Fruit fly (Drosophila melanogaster): ENCODE results near the gene CG11594.
A peak's percentile ranks its signal among the peaks of the same experiment; 100 is the strongest.

The CG11594 gene

DNA sequence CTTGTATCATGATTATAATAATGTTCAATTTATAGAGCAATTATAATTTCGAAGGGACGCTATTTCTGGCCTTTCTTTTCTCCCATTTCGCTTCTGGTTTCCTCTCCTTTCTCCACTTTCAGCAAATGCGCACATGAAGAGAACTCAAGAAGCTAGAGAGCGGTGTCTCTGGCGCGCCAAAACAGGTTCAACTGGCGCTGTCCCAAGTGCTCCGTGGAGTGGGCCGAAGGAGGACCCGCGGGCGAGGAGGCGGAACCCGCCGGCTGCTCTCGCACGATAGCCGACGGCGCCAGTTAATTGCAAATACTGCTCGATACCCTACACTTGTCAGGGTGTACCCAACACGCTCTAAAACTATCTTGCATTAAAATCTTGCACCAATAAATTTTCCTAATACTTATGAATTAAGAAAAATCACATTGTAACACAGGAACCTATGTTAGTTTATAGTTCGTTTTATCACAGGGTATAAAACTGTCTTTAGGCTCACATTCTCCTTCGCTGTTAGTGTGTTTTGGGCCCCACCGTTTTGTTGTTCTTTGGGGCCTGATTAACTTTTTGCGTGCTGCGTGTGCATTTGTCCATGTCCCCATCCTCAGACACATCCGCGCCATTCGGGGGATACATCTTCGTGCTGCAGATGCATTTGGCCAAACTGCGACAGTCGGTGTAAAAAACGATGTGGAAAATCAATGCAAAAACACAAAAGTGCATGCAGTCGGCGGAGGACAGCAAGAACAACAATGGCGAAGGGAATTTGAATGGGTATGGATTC lies 44.6 kb upstream of the CG11594 start (continued):
- TF ChIP-seq hth (optimal IDR thresholded peaks at IDR 0.05) = no peak
- peak; percentile 45 for TF ChIP-seq zen (tag; optimal IDR thresholded peaks at IDR 0.05)
- no peak for TF ChIP-seq CG2129 (GFP tag; IDR thresholded peaks at IDR 0.05; ENCODE audit: partially characterized antibody)
- TF ChIP-seq lab (GFP tag; optimal IDR thresholded peaks at IDR 0.05) = peak; percentile 94
- TF ChIP-seq Meics (GFP tag; optimal IDR thresholded peaks at IDR 0.05) = peak; percentile 85
- TF ChIP-seq CG18619 (GFP tag; optimal IDR thresholded peaks at IDR 0.05) = peak; percentile 80
- peak; percentile 88 for TF ChIP-seq CG17612 (GFP tag; IDR thresholded peaks at IDR 0.05)
- TF ChIP-seq Fer3 (tag; optimal IDR thresholded peaks at IDR 0.05) = peak; percentile 91
- peak; percentile 96 for TF ChIP-seq dysf (GFP tag; IDR thresholded peaks at IDR 0.05)
- no peak for TF ChIP-seq Tbp (GFP tag; optimal IDR thresholded peaks at IDR 0.05)
- no peak for TF ChIP-seq h (optimal IDR thresholded peaks at IDR 0.05)
- peak; percentile 81 for TF ChIP-seq bowl (GFP tag; IDR thresholded peaks at IDR 0.05)
- TF ChIP-seq Dfd (GFP tag; optimal IDR thresholded peaks at IDR 0.05) = no peak
- TF ChIP-seq cad (GFP tag; optimal IDR thresholded peaks at IDR 0.05) = no peak
- peak; percentile 62 for TF ChIP-seq CG18476 (GFP tag; optimal IDR thresholded peaks at IDR 0.05)
- peak; percentile 81 for TF ChIP-seq CG8924 (tag; optimal IDR thresholded peaks at IDR 0.05)
- peak; percentile 92 for TF ChIP-seq esg (GFP tag; conservative IDR thresholded peaks at IDR 0.05)
- TF ChIP-seq Mrtf (GFP tag; IDR thresholded peaks at IDR 0.05) = peak; percentile 90
- TF ChIP-seq HmgZ (tag; optimal IDR thresholded peaks at IDR 0.05) = peak; percentile 89
- TF ChIP-seq pb (GFP tag; optimal IDR thresholded peaks at IDR 0.05) = peak; percentile 88
- peak; percentile 98 for TF ChIP-seq D19B (GFP tag; optimal IDR thresholded peaks at IDR 0.05)
- peak; percentile 91 for TF ChIP-seq stc (GFP tag; IDR thresholded peaks at IDR 0.05)
- TF ChIP-seq Ets65A (GFP tag) = peak; percentile 99
- TF ChIP-seq hkb (optimal IDR thresholded peaks at IDR 0.05) = no peak
- peak; percentile 94 for TF ChIP-seq hkb (GFP tag; IDR thresholded peaks at IDR 0.05)
- peak; percentile 81 for TF ChIP-seq CG9876 (GFP tag; optimal IDR thresholded peaks at IDR 0.05)
- TF ChIP-seq pan (optimal IDR thresholded peaks at IDR 0.05) = no peak
- TF ChIP-seq pan (GFP tag; optimal IDR thresholded peaks at IDR 0.05 in 1 of 2, IDR thresholded peaks at IDR 0.05 in 1 of 2) = peak in 1 of 2 experiments; percentile 94
- TF ChIP-seq CG5180 (GFP tag; optimal IDR thresholded peaks at IDR 0.05) = peak; percentile 29
- peak; percentile 63 for TF ChIP-seq kah (GFP tag; optimal IDR thresholded peaks at IDR 0.05)
- TF ChIP-seq repo (GFP tag; optimal IDR thresholded peaks at IDR 0.05) = peak; percentile 76
- TF ChIP-seq Bdp1 (GFP tag; optimal IDR thresholded peaks at IDR 0.05) = peak; percentile 68
- TF ChIP-seq knrl (GFP tag; IDR thresholded peaks at IDR 0.05; ENCODE audit: partially characterized antibody) = no peak
- TF ChIP-seq CG7963 (GFP tag; IDR thresholded peaks at IDR 0.05; ENCODE audit: partially characterized antibody) = no peak
- no peak for TF ChIP-seq cg (GFP tag; optimal IDR thresholded peaks at IDR 0.05)
- peak; percentile 84 for TF ChIP-seq jing (GFP tag; optimal IDR thresholded peaks at IDR 0.05)
- peak; percentile 49 for TF ChIP-seq CG11723 (GFP tag; optimal IDR thresholded peaks at IDR 0.05)
- TF ChIP-seq CG8478 (optimal IDR thresholded peaks at IDR 0.05) = no peak
- TF ChIP-seq CG42726 (GFP tag; IDR thresholded peaks at IDR 0.05; ENCODE audit: partially characterized antibody) = no peak
- TF ChIP-seq CG12744 (GFP tag; optimal IDR thresholded peaks at IDR 0.05) = peak; percentile 74
- no peak for TF ChIP-seq vnd (GFP tag; IDR thresholded peaks at IDR 0.05; ENCODE audit: partially characterized antibody)
- peak; percentile 95 for TF ChIP-seq CG2120 (GFP tag; optimal IDR thresholded peaks at IDR 0.05)
- no peak for TF ChIP-seq Opbp (GFP tag; IDR thresholded peaks at IDR 0.05; ENCODE audit: partially characterized antibody)
- TF ChIP-seq CG2202 (tag; optimal IDR thresholded peaks at IDR 0.05) = no peak
- TF ChIP-seq gro (GFP tag; optimal IDR thresholded peaks at IDR 0.05) = peak; percentile 90
- peak; percentile 68 for TF ChIP-seq da (GFP tag; optimal IDR thresholded peaks at IDR 0.05)
- TF ChIP-seq CG7357 (GFP tag; IDR thresholded peaks at IDR 0.05) = peak; percentile 87
- TF ChIP-seq MESR4 (GFP tag; optimal IDR thresholded peaks at IDR 0.05) = no peak
- TF ChIP-seq Usf (GFP tag; optimal IDR thresholded peaks at IDR 0.05) = peak; percentile 80
- peak; percentile 86 for TF ChIP-seq dimm (GFP tag; IDR thresholded peaks at IDR 0.05)
- no peak for TF ChIP-seq grn (GFP tag; optimal IDR thresholded peaks at IDR 0.05)

Measured in whole organism, embryonic.